Worm (Caenorhabditis elegans) whole organism, early embryonic: ENCODE data around the gene cdc-42.

Experiments used
- B0310.2 ChIP-seq: sonication (generic microtip); optimal IDR thresholded peaks from 2 replicates; lab custom pipeline; 2016; ENCODE audit warnings: mild to moderate bottlenecking, missing genetic modification characterization, missing compliant biosample characterization
- F13C5.2 ChIP-seq: sonication (generic microtip); optimal IDR thresholded peaks from 2 replicates; lab custom pipeline; 2017; ENCODE audit warnings: mild to moderate bottlenecking, missing genetic modification characterization, inconsistent platforms, missing compliant biosample characterization
- ama-1 ChIP-seq: fragments of 150-350 bp; optimal IDR thresholded peaks from 2 replicates; lab custom pipeline; 2014
- ceh-13 ChIP-seq: fragments of 200-800 bp; sonication (Bioruptor generic); optimal IDR thresholded peaks from 2 replicates; lab custom pipeline; 2018; ENCODE audit warnings: mild to moderate bottlenecking, missing genetic modification characterization, missing compliant biosample characterization
- ceh-36 ChIP-seq: sonication (generic microtip); optimal IDR thresholded peaks from 2 replicates; lab custom pipeline; 2016; ENCODE audit warnings: missing genetic modification characterization, inconsistent platforms, missing compliant biosample characterization
- ets-7 ChIP-seq: sonication (generic microtip); optimal IDR thresholded peaks from 2 replicates; lab custom pipeline; 2016; ENCODE audit warnings: missing genotype, missing genetic modification characterization, missing compliant biosample characterization
- hmbx-1 ChIP-seq: sonication (generic microtip); optimal IDR thresholded peaks from 2 replicates; lab custom pipeline; 2016; ENCODE audit warnings: mild to moderate bottlenecking, missing genetic modification characterization, missing compliant biosample characterization
- hmg-4 ChIP-seq: fragments of 200-800 bp; sonication (Bioruptor generic); optimal IDR thresholded peaks from 2 replicates; lab custom pipeline; 2018; ENCODE audit warnings: mild to moderate bottlenecking, missing genetic modification characterization, missing compliant biosample characterization
- pes-1 ChIP-seq: fragments of 200-800 bp; sonication (Bioruptor generic); IDR thresholded peaks from 2 replicates; pipeline ENCODE4 v1.3.6; 2022; ENCODE audit warnings: missing genetic modification reagents, missing genetic modification characterization, missing compliant biosample characterization
- scrt-1 ChIP-seq: fragments of 200-800 bp; sonication (Bioruptor generic); IDR thresholded peaks from 2 replicates; pipeline ENCODE4 v1.3.6; 2022; ENCODE audit warnings: missing genetic modification characterization, missing compliant biosample characterization
- sea-1 ChIP-seq: fragments of 200-800 bp; sonication (Bioruptor generic); conservative IDR thresholded peaks from 2 replicates; pipeline ENCODE4 v1.3.6; 2022; ENCODE audit warnings: missing genetic modification characterization, missing compliant biosample characterization
- tbx-11 ChIP-seq: fragments of 200-800 bp; sonication (Bioruptor generic); IDR thresholded peaks from 2 replicates; pipeline ENCODE4 v1.3.6; 2022; ENCODE audit warnings: missing genetic modification characterization, missing compliant biosample characterization
- tbx-37 ChIP-seq: fragments of 200-800 bp; sonication (Bioruptor generic); conservative IDR thresholded peaks from 2 replicates; pipeline ENCODE4 v1.3.6; 2022; ENCODE audit warnings: missing genetic modification reagents, missing genetic modification characterization, missing compliant biosample characterization
- tra-4 ChIP-seq: sonication (generic microtip); optimal IDR thresholded peaks from 2 replicates; lab custom pipeline; 2017; ENCODE audit warnings: missing genetic modification characterization, missing compliant biosample characterization

DNA sequence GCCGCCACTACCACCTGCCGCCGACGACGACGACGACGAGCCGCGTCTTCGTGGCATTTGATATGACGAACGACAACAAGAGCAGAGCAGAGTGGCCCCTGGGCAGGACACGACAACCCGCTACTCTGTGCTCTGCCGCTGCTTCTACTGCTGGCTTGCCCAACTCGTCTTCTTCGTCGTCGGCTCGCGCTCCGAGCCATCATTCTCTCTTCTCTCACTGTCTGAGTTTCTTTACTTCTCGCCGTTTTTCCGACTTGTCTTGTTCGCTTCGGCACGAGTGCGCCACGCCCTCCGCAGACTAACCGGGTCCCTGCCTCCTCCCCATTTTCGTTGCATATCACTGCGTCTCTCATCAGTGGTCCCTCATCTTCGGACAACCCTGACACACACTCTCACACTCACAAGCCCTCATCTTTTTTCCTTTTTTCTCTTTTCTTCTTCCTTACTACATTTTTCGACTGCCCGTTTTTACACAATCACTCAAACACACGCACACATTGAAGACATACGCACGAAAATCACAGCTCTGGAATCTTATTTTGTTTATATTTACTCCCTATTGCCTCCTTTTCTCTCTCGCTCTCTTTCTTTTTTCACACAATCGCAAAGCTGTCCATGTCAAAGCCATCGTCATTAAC lies 25.9 kb downstream of the cdc-42 start:
- TF ChIP-seq ama-1 (lab: Kevin White, UChicago) (no peak), hmg-4 (no peak), F13C5.2 (no peak), tbx-11 (GFP tag; lab: Robert Waterston, UW) (no peak), tbx-37 (GFP tag; lab: Robert Waterston, UW) (no peak), tra-4 (tag; lab: Kevin White, UChicago) (no peak), ceh-13 (GFP tag; lab: Kevin White, UChicago) (no peak), sea-1 (no peak), B0310.2 (tag; lab: Kevin White, UChicago) (no peak), scrt-1 (GFP tag; lab: Robert Waterston, UW) (no peak), pes-1 (GFP tag; lab: Robert Waterston, UW) (no peak), hmbx-1 (no peak), ets-7 (tag; lab: Kevin White, UChicago) (no peak), ceh-36 (tag; lab: Kevin White, UChicago) (no peak)
